Worm (Caenorhabditis elegans): ENCODE results near the gene acs-1.

- TF ChIP-seq Y53G8AR.9 (GFP tag; conservative IDR thresholded peaks at IDR 0.05) (no peak), madf-3 (GFP tag; IDR thresholded peaks at IDR 0.05) (no peak), F57A8.1 (GFP tag; optimal IDR thresholded peaks at IDR 0.05) (no peak)
Observed at ce11 chrV:6503158-6503557, 21.6 kb upstream of the acs-1 start.

Data from whole organism, young adult.